Worm (Caenorhabditis elegans): Measurements from ENCODE around the gene R74.7.

Gene R74.7

ce11 chrIII:4196988-4197384 lies 7.2 kb upstream of the R74.7 start, which contains the start of gene asd-1:
TSS of gene asd-1 (plus strand) at chrIII:4197285.
- TF ChIP-seq F23B12.7 (tag; optimal IDR thresholded peaks at IDR 0.05; ENCODE audit: insufficient read depth) (no peak), nhr-27 (tag; optimal IDR thresholded peaks at IDR 0.05) (no peak), F10E7.11 (tag; optimal IDR thresholded peaks at IDR 0.05) (no peak), ztf-25 (GFP tag; IDR thresholded peaks at IDR 0.05) (no peak), F57C9.4 (tag; optimal IDR thresholded peaks at IDR 0.05) (no peak)

- TF ChIP-seq repo-1 (tag; optimal IDR thresholded peaks at IDR 0.05) (no peak), ekl-4 (GFP tag; IDR thresholded peaks at IDR 0.05) (no peak), lin-40 (tag; optimal IDR thresholded peaks at IDR 0.05) (no peak), F52B5.7 (tag; optimal IDR thresholded peaks at IDR 0.05) (no peak), B0035.1 (tag; optimal IDR thresholded peaks at IDR 0.05) (no peak), pbrm-1 (GFP tag; IDR thresholded peaks at IDR 0.05) (no peak), tbx-9 (tag; optimal IDR thresholded peaks at IDR 0.05; ENCODE audit: borderline replicate concordance) (no peak), Y79H2A.3 (GFP tag; conservative IDR thresholded peaks at IDR 0.05) (no peak), rec-8 (tag; optimal IDR thresholded peaks at IDR 0.05) (no peak), unc-130 (GFP tag; optimal IDR thresholded peaks at IDR 0.05) (no peak), attf-5 (GFP tag; optimal IDR thresholded peaks at IDR 0.05) (no peak), ztf-28 (GFP tag; IDR thresholded peaks at IDR 0.05) (no peak), die-1 (tag; optimal IDR thresholded peaks at IDR 0.05) (no peak), cebp-2 (GFP tag; IDR thresholded peaks at IDR 0.05) (no peak), hmg-20 (GFP tag; IDR thresholded peaks at IDR 0.05) (no peak), ama-1 (optimal IDR thresholded peaks at IDR 0.05) (no peak), ama-1 (GFP tag; optimal IDR thresholded peaks at IDR 0.05) (no peak), T07F8.4 (tag; optimal IDR thresholded peaks at IDR 0.05) (no peak)
These were observed 735 bp downstream of the R74.7 start for ce11 chrIII:4204964-4205363.

ce11 chrIII:4205751-4206327 lies 1.6 kb downstream of the R74.7 start, which contains the start of gene R74.8:
TSS of gene R74.8 (plus strand) at chrIII:4206277.
- TF ChIP-seq attf-5 (GFP tag; optimal IDR thresholded peaks at IDR 0.05): no peak
- TF ChIP-seq attf-3 (GFP tag; conservative IDR thresholded peaks at IDR 0.05): 0 out of 2 replicates have a peak, but pooled peaks have one; percentile 27
- TF ChIP-seq nhr-27 (tag; optimal IDR thresholded peaks at IDR 0.05): no peak
- no peak for TF ChIP-seq fkh-3 (tag; optimal IDR thresholded peaks at IDR 0.05)
- TF ChIP-seq Y79H2A.3 (GFP tag; conservative IDR thresholded peaks at IDR 0.05): no peak
- TF ChIP-seq nfya-2 (GFP tag; IDR thresholded peaks at IDR 0.05): no peak
- peak; percentile 61 for TF ChIP-seq ceh-91 (GFP tag; IDR thresholded peaks at IDR 0.05)
- TF ChIP-seq xnd-1 (tag; optimal IDR thresholded peaks at IDR 0.05): peak; percentile 70
- TF ChIP-seq hrde-1 (tag; optimal IDR thresholded peaks at IDR 0.05; ENCODE audit: borderline replicate concordance): no peak
- no peak for TF ChIP-seq ztf-26 (tag; optimal IDR thresholded peaks at IDR 0.05)
- TF ChIP-seq nhr-179 (tag; optimal IDR thresholded peaks at IDR 0.05): no peak
- no peak for TF ChIP-seq nhr-90 (tag; optimal IDR thresholded peaks at IDR 0.05)
- TF ChIP-seq Y95B8A.8 (GFP tag; IDR thresholded peaks at IDR 0.05): no peak
- peak in 1 of 3 experiments; percentile 29 for TF ChIP-seq lin-35 (GFP tag; optimal IDR thresholded peaks at IDR 0.05)
- TF ChIP-seq lsy-27 (tag; optimal IDR thresholded peaks at IDR 0.05; ENCODE audit: borderline replicate concordance, insufficient read depth): no peak
- no peak for TF ChIP-seq bed-2 (GFP tag; IDR thresholded peaks at IDR 0.05)
- TF ChIP-seq C17E4.6 (GFP tag; IDR thresholded peaks at IDR 0.05): no peak
- no peak for TF ChIP-seq ztf-3 (GFP tag; optimal IDR thresholded peaks at IDR 0.05)
- no peak for TF ChIP-seq attf-6 (GFP tag; IDR thresholded peaks at IDR 0.05)
- TF ChIP-seq lin-54 (GFP tag; optimal IDR thresholded peaks at IDR 0.05): peak; percentile 67
- TF ChIP-seq F10E7.11 (tag; optimal IDR thresholded peaks at IDR 0.05): no peak
- no peak for TF ChIP-seq ztf-28 (GFP tag; IDR thresholded peaks at IDR 0.05)
- TF ChIP-seq ama-1 (optimal IDR thresholded peaks at IDR 0.05): no peak
- TF ChIP-seq ama-1 (GFP tag; optimal IDR thresholded peaks at IDR 0.05): no peak
- no peak for TF ChIP-seq F52B5.7 (tag; optimal IDR thresholded peaks at IDR 0.05)
- peak; percentile 62 for TF ChIP-seq dpl-1 (GFP tag; optimal IDR thresholded peaks at IDR 0.05)
- no peak for TF ChIP-seq ceh-27 (GFP tag; optimal IDR thresholded peaks at IDR 0.05)
- TF ChIP-seq ceh-58 (GFP tag; IDR thresholded peaks at IDR 0.05): no peak
- TF ChIP-seq rec-8 (tag; optimal IDR thresholded peaks at IDR 0.05): no peak
- no peak for TF ChIP-seq ztf-18 (tag; optimal IDR thresholded peaks at IDR 0.05)
- peak; percentile 72 for TF ChIP-seq F33H1.4 (GFP tag; IDR thresholded peaks at IDR 0.05)

All from whole organism, young adult.